Worm (Caenorhabditis elegans): Measurements from ENCODE around the gene ent-5.

ce11 chrX:4698271-4698670, 49.3 kb upstream of the ent-5 start:
- TF ChIP-seq him-1 (tag; optimal IDR thresholded peaks at IDR 0.05) (no peak), W03F9.2 (tag; optimal IDR thresholded peaks at IDR 0.05) (no peak)

Measured in whole organism, L4/young adult.